Worm (Caenorhabditis elegans) whole organism, L2 larva: Measurements from ENCODE around the gene tyr-2.
A peak's percentile ranks its signal among the peaks of the same experiment; 100 is the strongest.

Source experiments
- C34F6.9 ChIP-seq: fragments of 150-350 bp; optimal IDR thresholded peaks from 2 replicates; lab custom pipeline; 2014; ENCODE audit warnings: missing biosample characterization, missing genetic modification characterization
- F13H6.1 ChIP-seq: sonication (generic microtip); optimal IDR thresholded peaks from 2 replicates; lab custom pipeline; 2016; ENCODE audit warnings: missing genetic modification characterization, missing compliant biosample characterization
- R02D3.7 ChIP-seq: fragments of 150-350 bp; optimal IDR thresholded peaks from 2 replicates; lab custom pipeline; 2014; ENCODE audit warnings: missing biosample characterization, missing genetic modification characterization
- ZK546.5 ChIP-seq: sonication (generic microtip); optimal IDR thresholded peaks from 2 replicates; lab custom pipeline; 2017; ENCODE audit warnings: missing biosample characterization, missing genetic modification characterization
- alr-1 ChIP-seq: fragments of 150-350 bp; optimal IDR thresholded peaks from 2 replicates; lab custom pipeline; 2014; ENCODE audit warnings: missing biosample characterization, missing genetic modification characterization
- aly-2 ChIP-seq: fragments of 150-350 bp; optimal IDR thresholded peaks from 2 replicates; lab custom pipeline; 2014; ENCODE audit warnings: missing biosample characterization, missing genetic modification characterization
- ama-1 ChIP-seq: fragments of 150-350 bp; optimal IDR thresholded peaks from 2 replicates; lab custom pipeline; 2018; ENCODE audit warnings: inconsistent platforms
- blmp-1 ChIP-seq: sonication (generic microtip); optimal IDR thresholded peaks from 2 replicates; lab custom pipeline; 2017; ENCODE audit warnings: missing genetic modification characterization, mild to moderate bottlenecking, missing compliant biosample characterization, antibody characterized with exemption, moderate library complexity; ENCODE audit not compliant: insufficient read depth
- ceh-16 ChIP-seq: fragments of 150-350 bp; optimal IDR thresholded peaks from 2 replicates; lab custom pipeline; 2014; ENCODE audit warnings: missing biosample characterization, missing genetic modification characterization
- crh-2 ChIP-seq: sonication (generic microtip); optimal IDR thresholded peaks from 2 replicates; lab custom pipeline; 2017; ENCODE audit warnings: missing biosample characterization, missing genetic modification characterization
- dmd-4 ChIP-seq: sonication (generic microtip); optimal IDR thresholded peaks from 2 replicates; lab custom pipeline; 2017; ENCODE audit warnings: missing biosample characterization, missing genetic modification characterization
- egl-27 ChIP-seq: sonication (generic microtip); optimal IDR thresholded peaks from 3 replicates; lab custom pipeline; 2017; ENCODE audit warnings: missing biosample characterization, missing genetic modification reagents, missing genetic modification characterization
- elt-1 ChIP-seq: fragments of 150-350 bp; optimal IDR thresholded peaks from 2 replicates; lab custom pipeline; 2014; ENCODE audit warnings: missing biosample characterization, missing genetic modification characterization
- elt-3 ChIP-seq: sonication (generic microtip); optimal IDR thresholded peaks from 2 replicates; lab custom pipeline; 2017; ENCODE audit warnings: missing biosample characterization, missing genetic modification characterization
- fos-1 ChIP-seq: fragments of 150-350 bp; optimal IDR thresholded peaks from 2 replicates; lab custom pipeline; 2014; ENCODE audit warnings: missing biosample characterization, missing genetic modification characterization
- gmeb-1 ChIP-seq: fragments of 150-350 bp; optimal IDR thresholded peaks from 2 replicates; lab custom pipeline; 2014; ENCODE audit warnings: missing biosample characterization, missing genetic modification characterization
- lin-11 ChIP-seq: fragments of 150-350 bp; sonication (generic microtip); optimal IDR thresholded peaks from 2 replicates; lab custom pipeline; 2014; ENCODE audit warnings: missing biosample characterization, missing genetic modification characterization, inconsistent platforms, mixed read lengths
- lin-13 ChIP-seq: fragments of 150-350 bp; optimal IDR thresholded peaks from 2 replicates; lab custom pipeline; 2014; ENCODE audit warnings: missing biosample characterization, missing genetic modification reagents, missing genetic modification characterization
- lin-39 ChIP-seq: fragments of 150-350 bp; optimal IDR thresholded peaks from 2 replicates; lab custom pipeline; 2014; ENCODE audit warnings: missing biosample characterization, missing genetic modification reagents, missing genetic modification characterization
- lsy-2 ChIP-seq, 2 experiments: fragments of 150-350 bp in 1 of 2; sonication (generic microtip) in 1 of 2; optimal IDR thresholded peaks; 2 replicates each; lab custom pipeline; 2014 to 2017; ENCODE audit warnings: missing biosample characterization in 2 of 2, missing genetic modification characterization in 2 of 2
- mdl-1 ChIP-seq, 2 experiments: fragments of 150-350 bp in 1 of 2; sonication (generic microtip) in 1 of 2; optimal IDR thresholded peaks; 2 replicates each; lab custom pipeline; 2017; ENCODE audit warnings: missing biosample characterization in 2 of 2, missing genetic modification characterization in 2 of 2
- nhr-11 ChIP-seq: fragments of 150-350 bp; optimal IDR thresholded peaks from 2 replicates; lab custom pipeline; 2014; ENCODE audit warnings: missing biosample characterization, missing genetic modification characterization
- nhr-12 ChIP-seq: fragments of 150-350 bp; optimal IDR thresholded peaks from 2 replicates; lab custom pipeline; 2014; ENCODE audit warnings: missing biosample characterization, missing genetic modification characterization
- nhr-129 ChIP-seq: fragments of 150-350 bp; optimal IDR thresholded peaks from 2 replicates; lab custom pipeline; 2014; ENCODE audit warnings: missing biosample characterization, missing genetic modification characterization
- nhr-21 ChIP-seq: fragments of 150-350 bp; optimal IDR thresholded peaks from 2 replicates; lab custom pipeline; 2014; ENCODE audit warnings: missing biosample characterization, missing genetic modification characterization
- nhr-23 ChIP-seq: fragments of 150-350 bp; optimal IDR thresholded peaks from 2 replicates; lab custom pipeline; 2014; ENCODE audit warnings: missing biosample characterization, missing genetic modification reagents, missing genetic modification characterization
- nhr-237 ChIP-seq: fragments of 150-350 bp; optimal IDR thresholded peaks from 2 replicates; lab custom pipeline; 2014; ENCODE audit warnings: missing biosample characterization, missing genetic modification characterization
- nhr-25 ChIP-seq: fragments of 150-350 bp; sonication (generic microtip); optimal IDR thresholded peaks from 3 replicates; lab custom pipeline; 2014; ENCODE audit warnings: missing biosample characterization, missing genetic modification characterization
- nhr-77 ChIP-seq: fragments of 150-350 bp; optimal IDR thresholded peaks from 2 replicates; lab custom pipeline; 2014; ENCODE audit warnings: missing biosample characterization, missing genetic modification characterization
- sem-4 ChIP-seq: fragments of 150-350 bp; optimal IDR thresholded peaks from 2 replicates; lab custom pipeline; 2014; ENCODE audit warnings: missing biosample characterization, missing genetic modification reagents, missing genetic modification characterization
- sma-3 ChIP-seq: sonication (generic microtip); optimal IDR thresholded peaks from 2 replicates; lab custom pipeline; 2016; ENCODE audit warnings: missing genetic modification reagents, missing genetic modification characterization, missing compliant biosample characterization
- sma-9 ChIP-seq, 2 experiments: fragments of 150-350 bp in 1 of 2; sonication (generic microtip) in 1 of 2; optimal IDR thresholded peaks; 2 replicates each; lab custom pipeline; 2014 to 2016; ENCODE audit warnings: missing genetic modification characterization in 2 of 2, mild to moderate bottlenecking in 1 of 2, missing biosample characterization in 1 of 2, missing compliant biosample characterization in 1 of 2, missing genetic modification reagents in 1 of 2, moderate library complexity in 1 of 2
- unc-39 ChIP-seq: fragments of 150-350 bp; optimal IDR thresholded peaks from 2 replicates; lab custom pipeline; 2014; ENCODE audit warnings: missing biosample characterization, missing genetic modification characterization
- unc-55 ChIP-seq: fragments of 150-350 bp; sonication (generic microtip); optimal IDR thresholded peaks from 3 replicates; lab custom pipeline; 2014; ENCODE audit warnings: missing biosample characterization, missing genetic modification reagents, missing genetic modification characterization
- unc-62 ChIP-seq: fragments of 150-350 bp; optimal IDR thresholded peaks from 2 replicates; lab custom pipeline; 2014; ENCODE audit warnings: missing biosample characterization, missing genetic modification reagents, missing genetic modification characterization
- zag-1 ChIP-seq: fragments of 150-350 bp; optimal IDR thresholded peaks from 2 replicates; lab custom pipeline; 2014; ENCODE audit warnings: missing biosample characterization, missing genetic modification characterization
- ztf-11 ChIP-seq: sonication (generic microtip); optimal IDR thresholded peaks from 2 replicates; lab custom pipeline; 2017; ENCODE audit warnings: missing biosample characterization, missing genetic modification characterization
- ztf-4 ChIP-seq: fragments of 150-350 bp; optimal IDR thresholded peaks from 2 replicates; lab custom pipeline; 2014; ENCODE audit warnings: missing biosample characterization, missing genetic modification characterization

The tyr-2 gene

ce11 chrIII:13716831-13717230 is 27.2 kb upstream of the tyr-2 start:
- TF ChIP-seq lin-13 (GFP tag; lab: Kevin White, UChicago) (no peak), nhr-21 (peak; percentile 25)
- TF ChIP-seq, all 48 proteins: peak for 1

ce11 chrIII:13717505-13717904 is 26.5 kb upstream of the tyr-2 start:
- TF ChIP-seq mdl-1 (tag; optimal IDR thresholded peaks at IDR 0.05; lab: Kevin White, UChicago) (peak; percentile 59 to 66), nhr-237 (tag; lab: Kevin White, UChicago) (no peak), nhr-77 (tag; lab: Kevin White, UChicago) (no peak), unc-55 (GFP tag; lab: Kevin White, UChicago) (peak; percentile 63), fos-1 (tag; lab: Kevin White, UChicago) (peak; percentile 75), ztf-4 (tag; lab: Kevin White, UChicago) (peak; percentile 15), nhr-23 (tag; lab: Kevin White, UChicago) (no peak), crh-2 (tag; lab: Kevin White, UChicago) (peak; percentile 45), R02D3.7 (tag; lab: Kevin White, UChicago) (no peak), lin-11 (tag; lab: Kevin White, UChicago) (peak; percentile 66), F13H6.1 (tag; lab: Kevin White, UChicago) (peak; percentile 76), ztf-11 (tag; lab: Kevin White, UChicago) (no peak), elt-1 (tag; lab: Kevin White, UChicago) (no peak), nhr-129 (tag; lab: Kevin White, UChicago) (peak; percentile 71), ZK546.5 (no peak), blmp-1 (peak; percentile 21), nhr-25 (tag; lab: Kevin White, UChicago) (peak; percentile 32), egl-27 (tag; lab: Kevin White, UChicago) (peak; percentile 31), sma-9 (GFP tag; optimal IDR thresholded peaks at IDR 0.05; lab: Kevin White, UChicago) (peak; percentile 85), sma-9 (tag; optimal IDR thresholded peaks at IDR 0.05; lab: Kevin White, UChicago) (no peak), unc-39 (tag; lab: Kevin White, UChicago) (no peak), alr-1 (tag; lab: Kevin White, UChicago) (no peak), sma-3 (GFP tag; lab: Kevin White, UChicago) (no peak), lin-39 (no peak), sem-4 (peak; percentile 14), C34F6.9 (tag; lab: Kevin White, UChicago) (peak; percentile 69), lsy-2 (tag; optimal IDR thresholded peaks at IDR 0.05; lab: Kevin White, UChicago) (peak in 1 of 2 experiments; percentile 59), nhr-11 (tag; lab: Kevin White, UChicago) (no peak), ceh-16 (tag; lab: Kevin White, UChicago) (peak; percentile 13), lin-13 (GFP tag; lab: Kevin White, UChicago) (peak; percentile 38)

- no peak for TF ChIP-seq gmeb-1
- TF ChIP-seq ztf-4 (tag; lab: Kevin White, UChicago), result no peak
- TF ChIP-seq aly-2 (tag; lab: Kevin White, UChicago), result no peak
- no peak for TF ChIP-seq egl-27 (tag; lab: Kevin White, UChicago)
- no peak for TF ChIP-seq lin-39
- TF ChIP-seq crh-2 (tag; lab: Kevin White, UChicago), result no peak
- TF ChIP-seq R02D3.7 (tag; lab: Kevin White, UChicago), result no peak
- no peak for TF ChIP-seq dmd-4
- no peak for TF ChIP-seq nhr-21
- peak; percentile 17 for TF ChIP-seq nhr-129 (tag; lab: Kevin White, UChicago)
- TF ChIP-seq sem-4, result no peak
- peak; percentile 19 for TF ChIP-seq zag-1 (tag; lab: Kevin White, UChicago)
- peak; percentile 13 for TF ChIP-seq fos-1 (tag; lab: Kevin White, UChicago)
- TF ChIP-seq ceh-16 (tag; lab: Kevin White, UChicago), result no peak
- TF ChIP-seq unc-55 (GFP tag; lab: Kevin White, UChicago), result no peak
- TF ChIP-seq elt-1 (tag; lab: Kevin White, UChicago), result no peak
- TF ChIP-seq F13H6.1 (tag; lab: Kevin White, UChicago), result peak; percentile 51
- TF ChIP-seq nhr-77 (tag; lab: Kevin White, UChicago), result no peak
- no peak for TF ChIP-seq ama-1 (lab: Kevin White, UChicago)
- TF ChIP-seq ztf-11 (tag; lab: Kevin White, UChicago), result no peak
- peak in 1 of 2 experiments; percentile 30 for TF ChIP-seq lsy-2 (tag; optimal IDR thresholded peaks at IDR 0.05; lab: Kevin White, UChicago)
- TF ChIP-seq sma-3 (GFP tag; lab: Kevin White, UChicago), result no peak
- TF ChIP-seq nhr-12 (tag; lab: Kevin White, UChicago), result no peak
- TF ChIP-seq unc-62 (GFP tag; lab: Kevin White, UChicago), result no peak
- TF ChIP-seq sma-9 (GFP tag; optimal IDR thresholded peaks at IDR 0.05; lab: Kevin White, UChicago), result peak; percentile 47
- TF ChIP-seq sma-9 (tag; optimal IDR thresholded peaks at IDR 0.05; lab: Kevin White, UChicago), result no peak
- no peak for TF ChIP-seq lin-11 (tag; lab: Kevin White, UChicago)
- TF ChIP-seq elt-3, result no peak
- no peak for TF ChIP-seq lin-13 (GFP tag; lab: Kevin White, UChicago)
- TF ChIP-seq, all 48 proteins: peak for 6
Observed at ce11 chrIII:13718403-13718969, 25.5 kb upstream of the tyr-2 start.
